Fruit fly (Drosophila melanogaster) Kc167 (cell line): ENCODE results near the gene CG15219.

Experiments used
- Sin3A ChIP-seq: fragments of >200 bp; optimal IDR thresholded peaks from 2 replicates; lab custom pipeline; 2018; ENCODE audit warnings: missing external identifiers
- h ChIP-seq: fragments of >200 bp; optimal IDR thresholded peaks from 3 replicates; lab custom pipeline; 2018; ENCODE audit warnings: missing external identifiers
- insv ChIP-seq: fragments of >200 bp; optimal IDR thresholded peaks from 3 replicates; lab custom pipeline; 2018; ENCODE audit warnings: missing external identifiers
- psq ChIP-seq: fragments of >200 bp; optimal IDR thresholded peaks from 2 replicates; lab custom pipeline; 2017; ENCODE audit warnings: missing external identifiers

dm6 chr2L:22146247-22146646, 40.9 kb upstream of the CG15219 start:
- TF ChIP-seq Sin3A (lab: Kevin White, UChicago) (no peak), insv (lab: Kevin White, UChicago) (no peak), h (lab: Kevin White, UChicago) (no peak), psq (lab: Kevin White, UChicago) (no peak)
